Worm (Caenorhabditis elegans) whole organism, midembryonic: ENCODE measurements around the gene cdc-48.2.

Experiments
- flt-1 ChIP-seq: fragments of 200-800 bp; sonication (Bioruptor generic); IDR thresholded peaks from 2 replicates; pipeline ENCODE4 v1.3.6; 2022; ENCODE audit warnings: missing genetic modification characterization, missing compliant biosample characterization
- klf-2 ChIP-seq: fragments of 200-800 bp; sonication (Bioruptor generic); conservative IDR thresholded peaks from 2 replicates; pipeline ENCODE4 v1.3.6; 2022; ENCODE audit warnings: missing genetic modification reagents, missing genetic modification characterization, missing compliant biosample characterization
- ref-1 ChIP-seq: fragments of 200-800 bp; sonication (Bioruptor generic); conservative IDR thresholded peaks from 2 replicates; pipeline ENCODE4 v1.3.6; 2022; ENCODE audit warnings: missing genetic modification reagents, missing genetic modification characterization, missing compliant biosample characterization
- tab-1 ChIP-seq: fragments of 200-800 bp; sonication (Bioruptor generic); IDR thresholded peaks from 2 replicates; pipeline ENCODE4 v1.3.6; 2022; ENCODE audit warnings: missing genetic modification characterization, missing compliant biosample characterization

DNA sequence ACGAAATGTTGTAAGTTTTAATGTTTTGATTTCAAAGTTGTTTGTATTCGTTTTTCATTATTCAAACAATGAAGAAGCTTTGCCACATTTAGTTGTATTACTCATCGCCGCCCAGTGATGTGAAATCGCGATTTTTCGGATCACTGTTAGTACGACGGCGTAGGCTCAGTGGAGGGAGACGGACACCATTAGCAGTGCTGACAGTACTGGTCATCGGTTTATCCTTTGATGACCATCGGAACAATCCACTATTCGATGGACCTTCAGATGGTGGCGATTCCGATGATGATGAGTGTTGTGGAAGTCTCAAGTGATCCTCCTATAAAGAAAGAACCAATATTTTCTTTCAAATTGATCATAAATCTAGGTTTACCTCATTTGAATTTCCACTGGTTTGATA, 49.2 kb downstream of the cdc-48.2 start:
- TF ChIP-seq flt-1 (GFP tag; lab: Robert Waterston, UW) (no peak), ref-1 (GFP tag; lab: Robert Waterston, UW) (no peak), klf-2 (GFP tag; lab: Robert Waterston, UW) (no peak), tab-1 (GFP tag; lab: Robert Waterston, UW) (no peak)
